Worm (Caenorhabditis elegans) whole organism, young adult: ENCODE measurements around the gene fbxa-137.
A peak's percentile ranks its signal among the peaks of the same experiment; 100 is the strongest.
"Not testable (repeated sequence)": the region's sequence is repeated elsewhere in the genome, so short reads cannot be mapped to it uniquely, and the experiment has no call there.

Experiments used
- B0035.1 ChIP-seq: sonication (generic microtip); optimal IDR thresholded peaks from 2 replicates; lab custom pipeline; 2016; ENCODE audit warnings: missing genetic modification characterization, mild to moderate bottlenecking, missing compliant biosample characterization, missing genotype, missing genetic modification reagents
- D2030.7 ChIP-seq: fragments of 200-800 bp; sonication (Bioruptor generic); IDR thresholded peaks from 2 replicates; pipeline ENCODE4 v1.3.6; 2022; ENCODE audit warnings: missing genetic modification reagents, missing genetic modification characterization, missing compliant biosample characterization
- F22D6.2 ChIP-seq: sonication (generic microtip); optimal IDR thresholded peaks from 2 replicates; lab custom pipeline; 2016; ENCODE audit warnings: mild to moderate bottlenecking, missing genetic modification characterization, missing compliant biosample characterization
- F23B12.7 ChIP-seq: sonication (generic microtip); optimal IDR thresholded peaks from 2 replicates; lab custom pipeline; 2017; ENCODE audit warnings: missing genetic modification characterization, mild to moderate bottlenecking, missing compliant biosample characterization, antibody characterized with exemption, moderate library complexity; ENCODE audit not compliant: insufficient read depth
- F33H1.4 ChIP-seq: fragments of 200-800 bp; sonication (Bioruptor generic); IDR thresholded peaks from 2 replicates; pipeline ENCODE4 v1.3.6; 2022; ENCODE audit warnings: missing genetic modification reagents, missing genetic modification characterization, missing compliant biosample characterization
- F37B4.10 ChIP-seq: fragments of 200-800 bp; sonication (Bioruptor generic); IDR thresholded peaks from 2 replicates; pipeline ENCODE4 v1.3.6; 2022; ENCODE audit warnings: missing genetic modification characterization, missing compliant biosample characterization
- F49E8.2 ChIP-seq: sonication (generic microtip); optimal IDR thresholded peaks from 3 replicates; lab custom pipeline; 2017; ENCODE audit warnings: missing genetic modification characterization, mild to moderate bottlenecking, missing compliant biosample characterization, antibody characterized with exemption, moderate library complexity; ENCODE audit not compliant: insufficient read depth
- F55B11.4 ChIP-seq: sonication (generic microtip); optimal IDR thresholded peaks from 2 replicates; lab custom pipeline; 2016; ENCODE audit warnings: missing compliant biosample characterization, missing genetic modification characterization, borderline replicate concordance; ENCODE audit not compliant: insufficient read depth
- F57A8.1 ChIP-seq: fragments of 200-800 bp; sonication (Bioruptor generic); optimal IDR thresholded peaks from 2 replicates; lab custom pipeline; 2018; ENCODE audit warnings: mild to moderate bottlenecking, missing genetic modification characterization, moderate library complexity, missing compliant biosample characterization
- K11D2.4 ChIP-seq: fragments of 200-800 bp; sonication (Bioruptor generic); IDR thresholded peaks from 2 replicates; pipeline ENCODE4 v1.3.6; 2022; ENCODE audit warnings: missing genetic modification reagents, missing genetic modification characterization, missing compliant biosample characterization
- aptf-2 ChIP-seq: fragments of 200-800 bp; sonication (Bioruptor generic); conservative IDR thresholded peaks from 2 replicates; pipeline ENCODE4 v1.3.6; 2022; ENCODE audit warnings: missing genetic modification reagents, missing genetic modification characterization, missing compliant biosample characterization
- atf-7 ChIP-seq: sonication (generic microtip); optimal IDR thresholded peaks from 2 replicates; lab custom pipeline; 2017; ENCODE audit warnings: mild to moderate bottlenecking, missing genetic modification characterization, missing compliant biosample characterization
- attf-5 ChIP-seq: fragments of 200-800 bp; sonication (Bioruptor generic); optimal IDR thresholded peaks from 2 replicates; lab custom pipeline; 2018; ENCODE audit warnings: mild to moderate bottlenecking, missing genetic modification characterization, missing compliant biosample characterization
- attf-6 ChIP-seq: fragments of 200-800 bp; sonication (Bioruptor generic); IDR thresholded peaks from 2 replicates; pipeline ENCODE4 v1.3.6; 2022; ENCODE audit warnings: missing genetic modification reagents, missing genetic modification characterization, missing compliant biosample characterization
- ccch-3 ChIP-seq: fragments of 200-800 bp; sonication (Bioruptor generic); optimal IDR thresholded peaks from 2 replicates; lab custom pipeline; 2018; ENCODE audit warnings: mild to moderate bottlenecking, missing genetic modification characterization, missing compliant biosample characterization
- ceh-27 ChIP-seq: fragments of 200-800 bp; sonication (Bioruptor generic); optimal IDR thresholded peaks from 2 replicates; lab custom pipeline; 2018; ENCODE audit warnings: mild to moderate bottlenecking, missing genetic modification characterization, moderate library complexity, missing compliant biosample characterization
- ceh-79 ChIP-seq: sonication (generic microtip); optimal IDR thresholded peaks from 2 replicates; lab custom pipeline; 2017; ENCODE audit warnings: mild to moderate bottlenecking, missing genetic modification characterization, missing compliant biosample characterization
- dox-1 ChIP-seq: fragments of 200-800 bp; sonication (Bioruptor generic); IDR thresholded peaks from 2 replicates; pipeline ENCODE4 v1.3.6; 2022; ENCODE audit warnings: missing genetic modification reagents, missing genetic modification characterization, missing compliant biosample characterization
- dpff-1 ChIP-seq: sonication (generic microtip); optimal IDR thresholded peaks from 2 replicates; lab custom pipeline; 2017; ENCODE audit warnings: mild to moderate bottlenecking, missing genetic modification characterization, missing compliant biosample characterization
- dpl-1 ChIP-seq: fragments of 150-350 bp; optimal IDR thresholded peaks from 2 replicates; lab custom pipeline; 2014; ENCODE audit warnings: missing biosample characterization, missing genetic modification reagents, missing genetic modification characterization
- egl-18 ChIP-seq: fragments of 200-800 bp; sonication (Bioruptor generic); IDR thresholded peaks from 2 replicates; pipeline ENCODE4 v1.3.6; 2022; ENCODE audit warnings: missing genetic modification reagents, missing genetic modification characterization, missing compliant biosample characterization
- egrh-3 ChIP-seq: fragments of 200-800 bp; sonication (Bioruptor generic); IDR thresholded peaks from 2 replicates; pipeline ENCODE4 v1.3.6; 2022; ENCODE audit warnings: missing genetic modification reagents, missing genetic modification characterization, missing compliant biosample characterization
- hmg-20 ChIP-seq: fragments of 200-800 bp; sonication (Bioruptor generic); IDR thresholded peaks from 2 replicates; pipeline ENCODE4 v1.3.6; 2022; ENCODE audit warnings: missing genetic modification reagents, missing genetic modification characterization, missing compliant biosample characterization
- let-526 ChIP-seq: fragments of 200-800 bp; sonication (Bioruptor generic); IDR thresholded peaks from 2 replicates; pipeline ENCODE4 v1.3.6; 2022; ENCODE audit warnings: missing genetic modification reagents, missing genetic modification characterization, missing compliant biosample characterization
- lin-26 ChIP-seq: fragments of 200-800 bp; sonication (Bioruptor generic); IDR thresholded peaks from 2 replicates; pipeline ENCODE4 v1.3.6; 2022; ENCODE audit warnings: missing genetic modification reagents, missing genetic modification characterization, missing compliant biosample characterization
- madf-3 ChIP-seq: fragments of 200-800 bp; sonication (Bioruptor generic); IDR thresholded peaks from 2 replicates; pipeline ENCODE4 v1.3.6; 2022; ENCODE audit warnings: missing genetic modification reagents, missing genetic modification characterization, missing compliant biosample characterization
- nfyb-1 ChIP-seq: fragments of 200-800 bp; sonication (Bioruptor generic); IDR thresholded peaks from 2 replicates; pipeline ENCODE4 v1.3.6; 2022; ENCODE audit warnings: missing genetic modification reagents, missing genetic modification characterization, missing compliant biosample characterization
- nhr-80 ChIP-seq: sonication (generic microtip); optimal IDR thresholded peaks from 2 replicates; lab custom pipeline; 2016; ENCODE audit warnings: missing genetic modification characterization, missing compliant biosample characterization
- rpc-1 ChIP-seq, 2 experiments: fragments of 150-350 bp in 1 of 2; sonication (generic microtip) in 1 of 2; optimal IDR thresholded peaks; 2 replicates each; lab custom pipeline; 2014 to 2018; ENCODE audit warnings: missing biosample characterization in 1 of 2, missing genetic modification characterization in 1 of 2, missing genetic modification reagents in 1 of 2, missing genotype in 1 of 2
- sdz-38 ChIP-seq: sonication (generic microtip); optimal IDR thresholded peaks from 2 replicates; lab custom pipeline; 2016; ENCODE audit warnings: missing genotype, missing genetic modification characterization, missing compliant biosample characterization
- snpc-1.3 ChIP-seq: sonication (generic microtip); optimal IDR thresholded peaks from 2 replicates; lab custom pipeline; 2017; ENCODE audit warnings: missing genetic modification characterization, mild to moderate bottlenecking, missing compliant biosample characterization, antibody characterized with exemption, moderate library complexity, missing genotype, missing genetic modification reagents; ENCODE audit not compliant: insufficient read depth
- sptf-2 ChIP-seq: fragments of 200-800 bp; sonication (Bioruptor generic); optimal IDR thresholded peaks from 2 replicates; lab custom pipeline; 2018; ENCODE audit warnings: mild to moderate bottlenecking, missing genetic modification characterization, missing compliant biosample characterization
- unc-62 ChIP-seq: fragments of 150-350 bp; optimal IDR thresholded peaks from 2 replicates; lab custom pipeline; 2014; ENCODE audit warnings: missing biosample characterization, missing genetic modification reagents, missing genetic modification characterization
- ztf-25 ChIP-seq: fragments of 200-800 bp; sonication (Bioruptor generic); IDR thresholded peaks from 2 replicates; pipeline ENCODE4 v1.3.6; 2022; ENCODE audit warnings: missing genetic modification reagents, missing genetic modification characterization, missing compliant biosample characterization
- ztf-26 ChIP-seq: sonication (generic microtip); optimal IDR thresholded peaks from 2 replicates; lab custom pipeline; 2017; ENCODE audit warnings: missing genetic modification characterization, missing compliant biosample characterization

Gene fbxa-137

ce11 chrV:2322466-2322865, 43.9 kb downstream of the fbxa-137 start, which contains the start of gene pud-1.2:
TSS of gene pud-1.2 (minus strand) at chrV:2322566.
- TF ChIP-seq F55B11.4 (tag; lab: Kevin White, UChicago); attf-6 (GFP tag; lab: Robert Waterston, UW); rpc-1 (optimal IDR thresholded peaks at IDR 0.05; lab: Kevin White, UChicago); rpc-1 (tag; optimal IDR thresholded peaks at IDR 0.05; lab: Kevin White, UChicago): not testable (repeated sequence)

ce11 chrV:2324260-2324659, 45.6 kb downstream of the fbxa-137 start:
- no peak for TF ChIP-seq egl-18 (GFP tag; lab: Robert Waterston, UW)
- TF ChIP-seq dox-1 (GFP tag; lab: Robert Waterston, UW) = 0 out of 2 replicates have a peak, but pooled peaks have one; percentile 12
- no peak for TF ChIP-seq sdz-38
- TF ChIP-seq F49E8.2 = no peak
- TF ChIP-seq F23B12.7 = no peak
- peak; percentile 85 for TF ChIP-seq nhr-80 (tag; lab: Kevin White, UChicago)
- TF ChIP-seq ztf-25 (GFP tag; lab: Robert Waterston, UW) = no peak
- no peak for TF ChIP-seq dpl-1 (GFP tag; lab: Kevin White, UChicago)
- no peak for TF ChIP-seq aptf-2 (GFP tag; lab: Robert Waterston, UW)
- no peak for TF ChIP-seq F22D6.2 (tag; lab: Kevin White, UChicago)
- no peak for TF ChIP-seq ccch-3 (GFP tag; lab: Kevin White, UChicago)
- no peak for TF ChIP-seq F33H1.4 (GFP tag; lab: Robert Waterston, UW)
- no peak for TF ChIP-seq ceh-79
- TF ChIP-seq B0035.1 (tag; lab: Kevin White, UChicago) = no peak

DNA sequence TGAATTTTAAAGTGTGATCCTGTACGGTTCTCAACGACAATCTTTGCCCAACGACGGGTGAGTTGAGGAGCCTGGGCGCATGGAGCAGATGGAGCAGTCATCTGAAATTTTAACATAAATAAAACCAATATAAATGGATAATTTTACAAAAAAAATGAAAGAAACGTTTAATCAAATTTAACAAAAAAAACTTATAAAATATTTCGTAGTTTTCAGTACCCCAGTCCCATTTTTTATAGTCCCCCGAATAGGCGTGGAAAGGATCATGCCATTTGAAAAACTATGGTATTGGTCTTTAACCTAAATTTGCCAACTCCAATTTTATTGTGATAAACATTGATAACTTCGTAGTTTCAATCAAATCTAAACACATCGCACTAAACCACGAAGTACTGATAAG, 46.4 kb downstream of the fbxa-137 start, which contains the start of gene pud-3:
Gene pud-3, minus strand, starts transcription at position 101 of the 400 bp plus-strand sequence.
- TF ChIP-seq F55B11.4 (tag; lab: Kevin White, UChicago) = no peak
- TF ChIP-seq lin-26 = no peak
- no peak for TF ChIP-seq ztf-26 (tag; lab: Kevin White, UChicago)
- TF ChIP-seq rpc-1 (optimal IDR thresholded peaks at IDR 0.05; lab: Kevin White, UChicago) = no peak
- TF ChIP-seq rpc-1 (tag; optimal IDR thresholded peaks at IDR 0.05; lab: Kevin White, UChicago) = no peak
- TF ChIP-seq attf-5 (GFP tag; lab: Kevin White, UChicago) = no peak
- TF ChIP-seq let-526 (GFP tag; lab: Robert Waterston, UW) = no peak
- no peak for TF ChIP-seq sptf-2 (GFP tag; lab: Kevin White, UChicago)
- TF ChIP-seq egrh-3 = no peak
- no peak for TF ChIP-seq F23B12.7
- TF ChIP-seq F37B4.10 (GFP tag; lab: Robert Waterston, UW) = no peak
- TF ChIP-seq attf-6 (GFP tag; lab: Robert Waterston, UW) = no peak
- no peak for TF ChIP-seq egl-18 (GFP tag; lab: Robert Waterston, UW)
- TF ChIP-seq ceh-27 (GFP tag; lab: Kevin White, UChicago) = no peak
- no peak for TF ChIP-seq ztf-25 (GFP tag; lab: Robert Waterston, UW)
- TF ChIP-seq K11D2.4 (GFP tag; lab: Robert Waterston, UW) = no peak

DNA sequence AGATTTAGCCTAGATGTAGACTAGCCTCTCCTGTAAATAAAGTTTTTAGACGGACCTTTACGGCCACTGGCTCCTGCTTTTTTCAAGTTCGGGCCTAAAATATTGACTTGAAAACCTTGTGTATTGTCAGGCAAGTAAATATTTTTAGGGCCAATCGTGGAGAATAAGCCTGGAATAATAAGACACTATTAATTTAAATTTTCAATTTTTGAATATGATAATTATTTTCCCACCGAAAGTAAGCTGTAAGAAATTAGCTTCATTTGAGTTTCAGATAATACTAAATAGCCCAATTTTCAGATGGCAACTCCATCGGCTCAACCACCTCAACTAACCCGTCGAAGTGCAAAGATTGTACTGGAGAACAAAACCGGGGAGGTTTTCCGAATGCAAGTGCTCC, 47.8 kb downstream of the fbxa-137 start, which contains the start of gene pud-4:
Gene pud-4, plus strand, starts transcription at position 301 of the 400 bp plus-strand sequence.
- TF ChIP-seq F57A8.1 (no peak), madf-3 (GFP tag; lab: Robert Waterston, UW) (no peak)

DNA sequence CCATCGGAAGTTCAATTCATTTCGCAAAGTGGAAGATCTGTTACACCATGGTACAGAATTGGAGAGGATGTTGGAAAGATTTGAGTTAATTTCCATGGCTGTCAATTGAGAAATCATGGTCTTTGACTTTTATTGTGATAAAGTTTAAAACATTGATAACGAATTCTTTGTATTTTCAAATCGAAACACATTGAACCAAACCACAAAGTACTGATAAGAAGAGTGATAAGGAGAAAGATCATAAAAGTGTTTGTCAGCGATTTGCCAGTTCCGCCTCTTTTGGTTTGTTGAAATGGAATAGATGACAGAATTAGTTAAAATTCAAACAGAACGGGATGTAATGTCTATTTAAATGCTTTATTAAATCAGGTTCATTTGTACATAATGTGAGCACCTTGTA, 48.5 kb downstream of the fbxa-137 start:
- TF ChIP-seq unc-62 (no peak), dpff-1 (tag; lab: Kevin White, UChicago) (no peak), nhr-80 (tag; lab: Kevin White, UChicago) (peak; percentile 83), hmg-20 (GFP tag; lab: Robert Waterston, UW) (no peak), atf-7 (peak; percentile 35), D2030.7 (GFP tag; lab: Robert Waterston, UW) (no peak), sdz-38 (no peak), nfyb-1 (GFP tag; lab: Robert Waterston, UW) (0 out of 2 replicates have a peak, but pooled peaks have one; percentile 8), ceh-79 (no peak), snpc-1.3 (tag; lab: Kevin White, UChicago) (no peak), F49E8.2 (no peak)
